1 fruit fly cellular context compared by ENCODE assay signal in the genomic region with DNA sequence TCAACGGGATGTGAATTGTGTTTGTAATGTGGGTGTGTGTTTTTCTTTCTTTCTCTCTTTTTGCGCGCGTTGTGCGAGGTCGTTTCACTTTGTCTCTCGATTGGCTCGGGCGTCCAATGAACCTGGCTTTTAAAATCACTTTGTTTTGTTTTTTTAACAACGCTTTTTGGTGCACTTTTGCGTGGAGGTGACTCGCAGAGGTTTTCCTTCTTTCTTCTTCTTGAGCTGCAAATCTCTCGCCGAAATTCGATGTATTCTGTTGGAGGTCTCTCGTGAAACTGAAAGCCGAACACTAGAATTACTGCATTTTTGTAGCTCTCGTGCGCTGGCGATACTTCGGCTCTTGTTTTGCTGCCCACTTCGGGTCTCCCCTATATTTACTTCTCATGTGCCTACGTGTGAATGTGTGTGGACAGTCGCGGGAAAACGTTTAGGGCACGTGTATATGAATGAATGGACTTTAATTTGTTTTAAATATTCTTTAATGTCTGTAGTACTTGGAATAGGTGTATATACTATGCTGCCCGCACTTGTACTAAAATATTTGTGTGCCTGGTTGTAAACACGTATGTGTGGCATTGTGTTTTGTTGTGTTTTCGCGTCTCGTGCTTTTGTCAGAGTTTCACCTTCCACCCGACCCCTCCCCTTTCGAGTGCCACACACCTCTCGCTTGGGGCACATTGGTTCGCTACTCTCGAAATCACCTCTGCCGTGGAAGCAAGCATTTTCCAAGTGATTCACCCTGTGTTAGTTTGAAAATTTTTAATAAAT.
A peak's percentile ranks its signal among the peaks of the same experiment; 100 is the strongest.
TF ChIP-seq lines count a peak whose summit lies in the region.

TSS of gene fok (minus strand) at position 286 of the 771 bp plus-strand sequence.

TF ChIP-seq in whole organism, embryonic, 481 proteins besides CTCF, POLR2A, EP300 and RAD21 (continued from another document):
- peak; percentile 94 for TF ChIP-seq CG17385 (GFP tag; optimal IDR thresholded peaks at IDR 0.05; lab: Kevin White, UChicago)
- TF ChIP-seq CG43689 (GFP tag; IDR thresholded peaks at IDR 0.05; lab: Robert Waterston, UW), result peak; percentile 86
- peak; percentile 83 for TF ChIP-seq ftz-f1 (GFP tag; optimal IDR thresholded peaks at IDR 0.05; lab: Kevin White, UChicago)
- TF ChIP-seq org-1 (GFP tag; optimal IDR thresholded peaks at IDR 0.05; lab: Kevin White, UChicago), result peak; percentile 96
- TF ChIP-seq gce (GFP tag; IDR thresholded peaks at IDR 0.05; lab: Robert Waterston, UW), result peak; percentile 78
- TF ChIP-seq MESR4 (GFP tag; optimal IDR thresholded peaks at IDR 0.05; lab: Kevin White, UChicago), result peak; percentile 56
- TF ChIP-seq CG1233 (GFP tag; optimal IDR thresholded peaks at IDR 0.05; lab: Kevin White, UChicago), result peak; percentile 97
- TF ChIP-seq Dfd (GFP tag; optimal IDR thresholded peaks at IDR 0.05; lab: Kevin White, UChicago), result no peak
- peak; percentile 93 for TF ChIP-seq CG6254 (GFP tag; optimal IDR thresholded peaks at IDR 0.05; lab: Kevin White, UChicago)
- TF ChIP-seq CG9727 (GFP tag; optimal IDR thresholded peaks at IDR 0.05; lab: Kevin White, UChicago), result peak; percentile 96
- no peak for TF ChIP-seq Lpt (GFP tag; optimal IDR thresholded peaks at IDR 0.05; lab: Kevin White, UChicago)
- TF ChIP-seq Gug (GFP tag; IDR thresholded peaks at IDR 0.05; lab: Robert Waterston, UW), result peak; percentile 92
- peak; percentile 96 for TF ChIP-seq Fer3 (tag; optimal IDR thresholded peaks at IDR 0.05; lab: Kevin White, UChicago)
- TF ChIP-seq NC2α (GFP tag; optimal IDR thresholded peaks at IDR 0.05; lab: Kevin White, UChicago), result peak; percentile 90
- TF ChIP-seq CG14965 (GFP tag; optimal IDR thresholded peaks at IDR 0.05; lab: Kevin White, UChicago; ENCODE audit: borderline replicate concordance), result peak; percentile 38
- peak; percentile 96 for TF ChIP-seq bcd (GFP tag; optimal IDR thresholded peaks at IDR 0.05; lab: Kevin White, UChicago)
- TF ChIP-seq CG32532 (GFP tag; IDR thresholded peaks at IDR 0.05; lab: Robert Waterston, UW), result peak; percentile 95
- TF ChIP-seq dm (GFP tag; optimal IDR thresholded peaks at IDR 0.05; lab: Kevin White, UChicago), result peak; percentile 88
- peak; percentile 98 for TF ChIP-seq BtbVII (GFP tag; optimal IDR thresholded peaks at IDR 0.05; lab: Kevin White, UChicago)
- TF ChIP-seq Ssrp (tag; optimal IDR thresholded peaks at IDR 0.05; lab: Kevin White, UChicago), result peak; percentile 93
- TF ChIP-seq CG17361 (GFP tag; IDR thresholded peaks at IDR 0.05; lab: Robert Waterston, UW), result peak; percentile 96
- TF ChIP-seq CG4820 (GFP tag; optimal IDR thresholded peaks at IDR 0.05; lab: Kevin White, UChicago), result peak; percentile 93
- peak; percentile 91 for TF ChIP-seq CG9437 (GFP tag; optimal IDR thresholded peaks at IDR 0.05; lab: Kevin White, UChicago)
- peak; percentile 98 for TF ChIP-seq CG3281 (GFP tag; optimal IDR thresholded peaks at IDR 0.05; lab: Kevin White, UChicago)
- TF ChIP-seq nmo (GFP tag; optimal IDR thresholded peaks at IDR 0.05; lab: Kevin White, UChicago), result peak; percentile 97
- peak; percentile 91 for TF ChIP-seq wor (GFP tag; IDR thresholded peaks at IDR 0.05; lab: Robert Waterston, UW)
- peak; percentile 23; the same call in 1 of the 2 replicates for TF ChIP-seq amos (GFP tag; IDR thresholded peaks at IDR 0.05; lab: Robert Waterston, UW; ENCODE audit: partially characterized antibody)
- TF ChIP-seq Pdp1 (GFP tag; optimal IDR thresholded peaks at IDR 0.05; lab: Kevin White, UChicago), result peak; percentile 94
- peak; percentile 90 for TF ChIP-seq CG4404 (GFP tag; IDR thresholded peaks at IDR 0.05; lab: Robert Waterston, UW)
- TF ChIP-seq gem (tag; optimal IDR thresholded peaks at IDR 0.05; lab: Kevin White, UChicago), result peak; percentile 98
- TF ChIP-seq fd64A (GFP tag; optimal IDR thresholded peaks at IDR 0.05; lab: Kevin White, UChicago), result peak; percentile 94
